Worm (Caenorhabditis elegans) whole organism, L1 larva: ENCODE results near the gene str-5.

ENCODE experiments used
- fos-1 ChIP-seq: fragments of 150-350 bp; optimal IDR thresholded peaks from 2 replicates; lab custom pipeline; 2014; ENCODE audit warnings: missing biosample characterization, missing genetic modification characterization
- nhr-28 ChIP-seq: fragments of 150-350 bp; optimal IDR thresholded peaks from 2 replicates; lab custom pipeline; 2014; ENCODE audit warnings: missing biosample characterization, missing genetic modification characterization

DNA sequence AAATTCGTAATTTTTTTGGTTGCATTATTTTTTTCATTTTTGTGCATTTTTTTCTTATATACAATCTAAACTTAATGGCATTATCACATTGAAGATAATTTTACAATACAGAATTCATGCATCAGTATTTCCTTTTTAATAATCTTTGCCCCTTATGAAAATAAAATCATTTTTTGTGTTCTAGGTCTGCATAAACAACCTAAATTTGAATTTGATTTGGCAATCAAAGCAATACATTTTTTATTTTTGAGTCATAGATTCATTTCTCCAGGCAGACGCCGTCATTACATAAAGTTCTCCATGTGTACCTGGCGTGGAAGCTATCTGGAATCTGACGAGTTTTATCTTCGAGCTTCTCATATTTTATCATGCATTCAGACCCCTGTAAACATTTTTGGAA is 31.2 kb upstream of the str-5 start, which contains the start of gene srh-140:
- no peak for TF ChIP-seq fos-1 (tag; lab: Kevin White, UChicago)
- no peak for TF ChIP-seq nhr-28 (tag; lab: Kevin White, UChicago)
